Fruit fly (Drosophila melanogaster): ENCODE measurements around the gene SmB.

Gene SmB

dm6 chr2L:10466865-10467270 lies 40.4 kb upstream of the SmB start:
- TF ChIP-seq sv (GFP tag; optimal IDR thresholded peaks at IDR 0.05) (peak; percentile 2), CrebA (GFP tag; optimal IDR thresholded peaks at IDR 0.05; ENCODE audit: borderline replicate concordance) (no peak)

dm6 chr2L:10458979-10459378 lies 32.6 kb upstream of the SmB start:
- TF ChIP-seq Myc (optimal IDR thresholded peaks at IDR 0.05) (no peak), br (GFP tag; optimal IDR thresholded peaks at IDR 0.05) (no peak), tai (GFP tag; optimal IDR thresholded peaks at IDR 0.05) (no peak), sv (GFP tag; optimal IDR thresholded peaks at IDR 0.05) (no peak), usp (GFP tag; optimal IDR thresholded peaks at IDR 0.05) (no peak), GATAd (GFP tag; optimal IDR thresholded peaks at IDR 0.05) (no peak), psq (GFP tag; optimal IDR thresholded peaks at IDR 0.05) (no peak), Hr78 (GFP tag; optimal IDR thresholded peaks at IDR 0.05) (no peak), Hnf4 (GFP tag; optimal IDR thresholded peaks at IDR 0.05) (no peak), ey (GFP tag; optimal IDR thresholded peaks at IDR 0.05) (no peak), CG32264 (GFP tag; optimal IDR thresholded peaks at IDR 0.05) (no peak), pan (optimal IDR thresholded peaks at IDR 0.05) (no peak), dmrt93B (GFP tag; optimal IDR thresholded peaks at IDR 0.05) (no peak), rgr (GFP tag; optimal IDR thresholded peaks at IDR 0.05) (no peak), lola (GFP tag; optimal IDR thresholded peaks at IDR 0.05) (no peak), Rel (GFP tag; optimal IDR thresholded peaks at IDR 0.05) (no peak), Rel (tag; optimal IDR thresholded peaks at IDR 0.05) (no peak), CG9705 (GFP tag; optimal IDR thresholded peaks at IDR 0.05) (no peak), Jra (GFP tag; optimal IDR thresholded peaks at IDR 0.05) (no peak)

dm6 chr2L:10457191-10457899 lies 30.9 kb upstream of the SmB start, which contains the start of the genes LManI and LManII:
Gene LManI, minus strand, starts transcription at chr2L:10457241.
Gene LManII, plus strand, starts transcription at chr2L:10457658.
- TF ChIP-seq Dif (GFP tag; optimal IDR thresholded peaks at IDR 0.05; ENCODE audit: partially characterized antibody) = peak; percentile 60
- TF ChIP-seq Rel (GFP tag; optimal IDR thresholded peaks at IDR 0.05) = no peak
- TF ChIP-seq Rel (tag; optimal IDR thresholded peaks at IDR 0.05) = no peak

DNA sequence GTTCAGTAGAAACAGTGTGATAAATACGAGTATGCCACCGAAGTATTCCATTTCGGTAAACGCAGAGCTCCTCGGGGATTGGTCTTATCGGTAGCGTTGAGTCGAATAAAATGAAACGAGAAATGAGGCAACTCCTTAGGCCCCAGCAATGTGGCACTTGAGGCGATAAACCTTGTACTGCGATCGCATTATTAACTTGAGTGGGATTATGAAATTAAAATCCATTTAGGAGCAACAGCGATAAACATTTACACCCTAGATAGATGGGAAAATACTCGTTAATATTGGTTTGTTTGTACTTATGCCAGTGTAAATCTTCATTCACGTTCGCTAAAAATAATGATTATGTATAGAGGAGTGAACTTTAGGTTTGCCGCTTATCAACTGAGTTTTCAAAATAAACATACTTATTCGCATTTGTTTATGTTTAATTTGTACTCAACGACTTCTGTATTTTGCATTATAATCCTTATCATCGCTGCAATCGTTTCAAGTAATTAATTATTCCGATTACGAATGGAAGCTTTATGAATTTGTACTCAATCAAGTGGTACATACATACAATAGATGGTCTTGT lies 29.6 kb upstream of the SmB start:
- TF ChIP-seq CrebA (GFP tag; optimal IDR thresholded peaks at IDR 0.05; ENCODE audit: borderline replicate concordance) = no peak
- no peak for TF ChIP-seq foxo (GFP tag; optimal IDR thresholded peaks at IDR 0.05)
- TF ChIP-seq woc (GFP tag; optimal IDR thresholded peaks at IDR 0.05) = no peak
- no peak for TF ChIP-seq OdsH (GFP tag; optimal IDR thresholded peaks at IDR 0.05)
- TF ChIP-seq Hnf4 (GFP tag; optimal IDR thresholded peaks at IDR 0.05) = no peak

dm6 chr2L:10452296-10452695 lies 25.9 kb upstream of the SmB start, which contains the start of gene ppk10:
Gene ppk10, minus strand, starts transcription at chr2L:10452396.
- TF ChIP-seq Hnf4 (GFP tag; optimal IDR thresholded peaks at IDR 0.05) = no peak

DNA sequence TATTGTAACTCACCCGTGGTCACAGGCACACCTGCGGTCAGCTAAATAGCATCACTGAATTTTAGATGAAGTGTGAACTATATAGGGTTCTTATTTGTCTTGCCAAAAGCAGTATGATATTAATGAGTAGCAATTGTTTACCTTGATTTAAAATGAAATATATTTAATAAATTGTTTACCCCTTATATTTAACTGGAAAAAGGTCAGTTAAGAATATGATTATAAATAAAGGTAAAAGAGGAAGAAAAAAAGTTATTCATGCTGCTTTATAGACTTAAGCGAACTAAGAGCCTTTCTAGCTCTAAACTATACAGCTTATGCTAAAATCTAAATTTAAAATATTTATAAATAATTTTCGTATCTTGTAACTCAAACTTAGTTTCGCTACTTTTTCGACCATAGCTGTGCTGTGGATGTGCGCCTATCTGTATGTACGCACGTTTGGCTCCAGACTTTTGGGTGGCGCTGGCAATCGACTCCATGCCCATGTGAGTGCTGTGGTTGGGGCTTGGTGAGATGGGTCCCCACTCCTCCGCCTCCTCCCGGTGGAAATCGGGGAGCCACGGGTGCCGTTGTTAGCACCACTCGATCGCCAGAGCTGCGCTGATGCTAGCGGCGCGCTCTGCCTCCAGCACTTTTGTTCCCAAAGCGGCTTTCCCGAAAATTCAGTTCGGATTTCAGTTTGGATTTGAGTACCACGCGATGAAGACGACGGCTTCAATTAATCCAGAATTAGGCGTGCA lies 15.8 kb upstream of the SmB start, which contains the start of gene loh:
Gene loh, plus strand, starts transcription at position 487 of the 743 bp plus-strand sequence.
- peak; percentile 28 for TF ChIP-seq sv (GFP tag; optimal IDR thresholded peaks at IDR 0.05)
- no peak for TF ChIP-seq CG9705 (GFP tag; optimal IDR thresholded peaks at IDR 0.05)

dm6 chr2L:10439174-10439573 lies 12.7 kb upstream of the SmB start, which contains the start of gene Nse4:
Gene Nse4, plus strand, starts transcription at chr2L:10439440.
- TF ChIP-seq dl (GFP tag; optimal IDR thresholded peaks at IDR 0.05; ENCODE audit: insufficient read depth in 1 of 2, partially characterized antibody in 2 of 2) (no peak), N (GFP tag; optimal IDR thresholded peaks at IDR 0.05) (peak; percentile 10)

All from whole organism, wandering third instar larva.